Worm (Caenorhabditis elegans) whole organism, midembryonic: ENCODE measurements around the gene F53H1.4.

Source experiments
- cog-1 ChIP-seq: sonication (generic microtip); optimal IDR thresholded peaks from 2 replicates; lab custom pipeline; 2016; ENCODE audit warnings: missing genetic modification characterization, missing compliant biosample characterization
- klf-2 ChIP-seq: fragments of 200-800 bp; sonication (Bioruptor generic); conservative IDR thresholded peaks from 2 replicates; pipeline ENCODE4 v1.3.6; 2022; ENCODE audit warnings: missing genetic modification reagents, missing genetic modification characterization, missing compliant biosample characterization
- med-1 ChIP-seq: sonication (generic microtip); optimal IDR thresholded peaks from 2 replicates; lab custom pipeline; 2017; ENCODE audit warnings: missing genetic modification characterization, mild to moderate bottlenecking, missing compliant biosample characterization, antibody characterized with exemption, missing genetic modification reagents; ENCODE audit not compliant: insufficient read depth
- ref-1 ChIP-seq: fragments of 200-800 bp; sonication (Bioruptor generic); conservative IDR thresholded peaks from 2 replicates; pipeline ENCODE4 v1.3.6; 2022; ENCODE audit warnings: missing genetic modification reagents, missing genetic modification characterization, missing compliant biosample characterization
- ztf-23 ChIP-seq: fragments of 200-800 bp; sonication (Bioruptor generic); IDR thresholded peaks from 2 replicates; pipeline ENCODE4 v1.3.6; 2022; ENCODE audit warnings: missing genetic modification reagents, missing genetic modification characterization, missing compliant biosample characterization

ce11 chrIV:1355147-1355546 is 45.2 kb downstream of the F53H1.4 start, which contains the start of gene col-104:
- TF ChIP-seq med-1 (no peak), ref-1 (GFP tag; lab: Robert Waterston, UW) (no peak), cog-1 (tag; lab: Kevin White, UChicago) (no peak), klf-2 (GFP tag; lab: Robert Waterston, UW) (no peak), ztf-23 (GFP tag; lab: Robert Waterston, UW) (no peak)
